Fruit fly (Drosophila melanogaster) whole organism, embryonic: ENCODE results near the gene CG17612.

Experiments used
- Atf6 ChIP-seq: fragments of 200-800 bp; sonication (Bioruptor generic); IDR thresholded peaks from 2 replicates; pipeline ENCODE4 v1.3.6; 2022; ENCODE audit warnings: missing biosample characterization, missing genetic modification characterization
- Blimp-1 ChIP-seq: fragments of 200-800 bp; sonication (Bioruptor generic); optimal IDR thresholded peaks from 3 replicates; lab custom pipeline; 2018; ENCODE audit warnings: missing biosample characterization, missing genetic modification characterization, mild to moderate bottlenecking, moderate library complexity, missing genetic modification reagents
- CG10654 ChIP-seq: fragments of 200-800 bp; sonication (Bioruptor generic); optimal IDR thresholded peaks from 2 replicates; lab custom pipeline; 2016; ENCODE audit warnings: missing biosample characterization, missing genetic modification characterization
- CG11247 ChIP-seq: fragments of 200-800 bp; sonication (Bioruptor generic); IDR thresholded peaks from 2 replicates; pipeline ENCODE4 v1.3.6; 2022; ENCODE audit warnings: missing biosample characterization, missing genetic modification characterization
- CG11456 ChIP-seq: fragments of 200-800 bp; sonication (Bioruptor generic); IDR thresholded peaks from 3 replicates; pipeline ENCODE4 v1.3.6; 2022; ENCODE audit warnings: missing biosample characterization, missing genetic modification characterization
- CG11695 ChIP-seq: fragments of 200-800 bp; sonication (Bioruptor generic); IDR thresholded peaks from 3 replicates; pipeline ENCODE4 v1.3.6; 2022; ENCODE audit warnings: missing biosample characterization, missing genetic modification characterization
- CG12942 ChIP-seq: fragments of 200-800 bp; sonication (Bioruptor generic); optimal IDR thresholded peaks from 3 replicates; lab custom pipeline; 2016; ENCODE audit warnings: missing biosample characterization, missing genetic modification characterization
- CG15011 ChIP-seq: fragments of 200-800 bp; sonication (Bioruptor generic); optimal IDR thresholded peaks from 3 replicates; lab custom pipeline; 2018; ENCODE audit warnings: missing biosample characterization, mild to moderate bottlenecking, missing genetic modification characterization
- CG16779 ChIP-seq: fragments of 200-800 bp; sonication (Bioruptor generic); IDR thresholded peaks from 2 replicates; pipeline ENCODE4 v1.3.6; 2022; ENCODE audit warnings: missing biosample characterization, missing genetic modification characterization
- CG17361 ChIP-seq: fragments of 200-800 bp; sonication (Bioruptor generic); IDR thresholded peaks from 3 replicates; pipeline ENCODE4 v1.3.6; 2022; ENCODE audit warnings: missing biosample characterization, missing genetic modification characterization
- CG17829 ChIP-seq: fragments of 200-800 bp; optimal IDR thresholded peaks from 2 replicates; lab custom pipeline; 2019; ENCODE audit warnings: missing biosample characterization, mild to moderate bottlenecking, missing genetic modification characterization, moderate library complexity
- CG2199 ChIP-seq: fragments of 200-800 bp; sonication (Bioruptor generic); IDR thresholded peaks from 3 replicates; pipeline ENCODE4 v1.3.6; 2022; ENCODE audit warnings: missing biosample characterization, missing genetic modification characterization
- CG5180 ChIP-seq: fragments of 200-800 bp; sonication (Bioruptor generic); optimal IDR thresholded peaks from 3 replicates; lab custom pipeline; 2017; ENCODE audit warnings: missing biosample characterization, missing genetic modification characterization, mild to moderate bottlenecking, moderate library complexity, missing genetic modification reagents
- CG6689 ChIP-seq: fragments of 200-800 bp; sonication (Bioruptor generic); IDR thresholded peaks from 2 replicates; pipeline ENCODE4 v1.3.6; 2022; ENCODE audit warnings: missing biosample characterization, missing genetic modification characterization
- CG6765 ChIP-seq: fragments of 200-800 bp; sonication (Bioruptor generic); optimal IDR thresholded peaks from 3 replicates; lab custom pipeline; 2017; ENCODE audit warnings: missing biosample characterization, mild to moderate bottlenecking, missing genetic modification characterization
- CG8765 ChIP-seq: fragments of 200-800 bp; sonication (Bioruptor generic); IDR thresholded peaks from 2 replicates; pipeline ENCODE4 v1.3.6; 2022; ENCODE audit warnings: missing biosample characterization, missing genetic modification characterization
- CG8924 ChIP-seq: fragments of 200-800 bp; optimal IDR thresholded peaks from 3 replicates; lab custom pipeline; 2019; ENCODE audit warnings: missing biosample characterization, mild to moderate bottlenecking, missing genetic modification characterization, moderate library complexity
- CG9817 ChIP-seq: fragments of 200-800 bp; sonication (Bioruptor generic); optimal IDR thresholded peaks from 2 replicates; lab custom pipeline; 2018; ENCODE audit warnings: missing biosample characterization, mild to moderate bottlenecking, missing genetic modification characterization, moderate library complexity
- Deaf1 ChIP-seq: fragments of 200-800 bp; optimal IDR thresholded peaks from 3 replicates; lab custom pipeline; 2019; ENCODE audit warnings: missing biosample characterization, mild to moderate bottlenecking, missing genetic modification characterization, moderate library complexity
- ERR ChIP-seq: fragments of 200-800 bp; sonication (Bioruptor generic); optimal IDR thresholded peaks from 2 replicates; lab custom pipeline; 2016; ENCODE audit warnings: missing biosample characterization, missing genetic modification characterization
- H15 ChIP-seq: fragments of 200-800 bp; sonication (Bioruptor generic); IDR thresholded peaks from 3 replicates; pipeline ENCODE4 v1.3.6; 2022; ENCODE audit warnings: missing biosample characterization, missing genetic modification characterization
- HmgZ ChIP-seq: fragments of 200-800 bp; sonication (Bioruptor generic); optimal IDR thresholded peaks from 2 replicates; lab custom pipeline; 2018; ENCODE audit warnings: missing biosample characterization, mild to moderate bottlenecking, missing genetic modification characterization
- Hr3 ChIP-seq: fragments of 200-800 bp; sonication (Bioruptor generic); optimal IDR thresholded peaks from 3 replicates; lab custom pipeline; 2016; ENCODE audit warnings: missing biosample characterization, missing genetic modification characterization
- MESR4 ChIP-seq: fragments of 200-800 bp; sonication (Bioruptor generic); optimal IDR thresholded peaks from 2 replicates; lab custom pipeline; 2018; ENCODE audit warnings: missing biosample characterization, mild to moderate bottlenecking, missing genetic modification characterization, moderate library complexity
- Med ChIP-seq: fragments of 200-800 bp; sonication (Bioruptor generic); peaks from one replicate; lab custom pipeline; 2016; ENCODE audit warnings: missing biosample characterization, missing genetic modification characterization, mild to moderate bottlenecking, inconsistent platforms, moderate library complexity
- NK7.1 ChIP-seq: fragments of 200-800 bp; sonication (Bioruptor generic); optimal IDR thresholded peaks from 3 replicates; lab custom pipeline; 2016; ENCODE audit warnings: missing biosample characterization, missing genetic modification characterization
- Oaz ChIP-seq: fragments of 200-800 bp; sonication (Bioruptor generic); IDR thresholded peaks from 2 replicates; pipeline ENCODE4 v1.3.6; 2022; ENCODE audit warnings: missing biosample characterization, missing genetic modification characterization
- Optix ChIP-seq: fragments of 200-800 bp; sonication (Bioruptor generic); IDR thresholded peaks from 3 replicates; pipeline ENCODE4 v1.3.6; 2022; ENCODE audit warnings: missing biosample characterization, missing genetic modification characterization
- Scr ChIP-seq: fragments of 200-800 bp; sonication (Bioruptor generic); IDR thresholded peaks from 2 replicates; pipeline ENCODE4 v1.3.6; 2022; ENCODE audit warnings: missing biosample characterization, missing genetic modification characterization; ENCODE audit not compliant: partially characterized antibody
- TFAM ChIP-seq: fragments of 200-800 bp; sonication (Bioruptor generic); optimal IDR thresholded peaks from 2 replicates; lab custom pipeline; 2017; ENCODE audit warnings: missing biosample characterization, missing genetic modification characterization, inconsistent platforms
- Taf1 ChIP-seq: fragments of 200-800 bp; sonication (Bioruptor generic); IDR thresholded peaks from 2 replicates; pipeline ENCODE4 v1.3.6; 2022; ENCODE audit warnings: missing biosample characterization, missing genetic modification characterization
- Tbp ChIP-seq: fragments of >200 bp; optimal IDR thresholded peaks from 2 replicates; lab custom pipeline; 2018; ENCODE audit warnings: missing biosample characterization, missing genetic modification characterization
- Vsx1 ChIP-seq: fragments of 200-800 bp; sonication (Bioruptor generic); optimal IDR thresholded peaks from 2 replicates; lab custom pipeline; 2017; ENCODE audit warnings: missing biosample characterization, mild to moderate bottlenecking, missing genetic modification characterization, missing genetic modification reagents
- Xbp1 ChIP-seq: fragments of 200-800 bp; sonication (Bioruptor generic); optimal IDR thresholded peaks from 3 replicates; lab custom pipeline; 2016; ENCODE audit warnings: missing biosample characterization, mild to moderate bottlenecking, missing genetic modification characterization
- amos ChIP-seq: fragments of 200-800 bp; sonication (Bioruptor generic); IDR thresholded peaks from 2 replicates; pipeline ENCODE4 v1.3.6; 2022; ENCODE audit warnings: missing biosample characterization, missing genetic modification characterization; ENCODE audit not compliant: partially characterized antibody
- ap ChIP-seq: fragments of 200-800 bp; sonication (Bioruptor generic); IDR thresholded peaks from 2 replicates; pipeline ENCODE4 v1.3.6; 2022; ENCODE audit warnings: missing biosample characterization, missing genetic modification characterization
- bigmax ChIP-seq: fragments of 200-800 bp; sonication (Bioruptor generic); optimal IDR thresholded peaks from 2 replicates; lab custom pipeline; 2018; ENCODE audit warnings: missing biosample characterization, mild to moderate bottlenecking, missing genetic modification characterization
- dm ChIP-seq: fragments of 200-800 bp; sonication (Bioruptor generic); optimal IDR thresholded peaks from 3 replicates; lab custom pipeline; 2016; ENCODE audit warnings: missing biosample characterization, missing genetic modification characterization
- eve ChIP-seq, 2 experiments: fragments of >200 bp; optimal IDR thresholded peaks; 2 replicates each; lab custom pipeline; 2017; ENCODE audit warnings: missing biosample characterization in 2 of 2, missing genetic modification characterization in 2 of 2
- fd64A ChIP-seq: fragments of 200-800 bp; sonication (Bioruptor generic); optimal IDR thresholded peaks from 3 replicates; lab custom pipeline; 2018; ENCODE audit warnings: missing biosample characterization, mild to moderate bottlenecking, missing genetic modification characterization
- fru ChIP-seq: fragments of >200 bp; optimal IDR thresholded peaks from 2 replicates; lab custom pipeline; 2017
- grn ChIP-seq: fragments of 200-800 bp; sonication (Bioruptor generic); optimal IDR thresholded peaks from 3 replicates; lab custom pipeline; 2017; ENCODE audit warnings: missing biosample characterization, missing genetic modification characterization
- gro ChIP-seq: fragments of 200-800 bp; sonication (Bioruptor generic); optimal IDR thresholded peaks from 2 replicates; lab custom pipeline; 2016; ENCODE audit warnings: missing biosample characterization, missing genetic modification characterization
- kay ChIP-seq: fragments of 200-800 bp; sonication (Bioruptor generic); optimal IDR thresholded peaks from 2 replicates; lab custom pipeline; 2016; ENCODE audit warnings: missing biosample characterization, missing genetic modification characterization
- klu ChIP-seq: fragments of 200-800 bp; sonication (Bioruptor generic); IDR thresholded peaks from 2 replicates; pipeline ENCODE4 v1.3.6; 2022; ENCODE audit warnings: missing biosample characterization, missing genetic modification characterization
- lmd ChIP-seq: fragments of 200-800 bp; sonication (Bioruptor generic); IDR thresholded peaks from 2 replicates; pipeline ENCODE4 v1.3.6; 2022; ENCODE audit warnings: missing biosample characterization, missing genetic modification characterization
- luna ChIP-seq: fragments of 200-800 bp; sonication (Bioruptor generic); optimal IDR thresholded peaks from 2 replicates; lab custom pipeline; 2016; ENCODE audit warnings: missing biosample characterization, missing genetic modification characterization
- pros ChIP-seq: fragments of 200-800 bp; sonication (Bioruptor generic); optimal IDR thresholded peaks from 3 replicates; lab custom pipeline; 2019; ENCODE audit warnings: missing biosample characterization, mild to moderate bottlenecking, missing genetic modification characterization, moderate library complexity
- sens ChIP-seq: fragments of 200-800 bp; sonication (Bioruptor generic); peaks from one replicate; lab custom pipeline; 2016; ENCODE audit warnings: missing biosample characterization, missing genetic modification characterization
- unpg ChIP-seq: fragments of 200-800 bp; sonication (Bioruptor generic); optimal IDR thresholded peaks from 3 replicates; lab custom pipeline; 2018; ENCODE audit warnings: missing biosample characterization, mild to moderate bottlenecking, missing genetic modification characterization, moderate library complexity
- wek ChIP-seq: fragments of 200-800 bp; sonication (Bioruptor generic); optimal IDR thresholded peaks from 3 replicates; lab custom pipeline; 2018; ENCODE audit warnings: missing biosample characterization, mild to moderate bottlenecking, missing genetic modification characterization, moderate library complexity

Gene CG17612

DNA sequence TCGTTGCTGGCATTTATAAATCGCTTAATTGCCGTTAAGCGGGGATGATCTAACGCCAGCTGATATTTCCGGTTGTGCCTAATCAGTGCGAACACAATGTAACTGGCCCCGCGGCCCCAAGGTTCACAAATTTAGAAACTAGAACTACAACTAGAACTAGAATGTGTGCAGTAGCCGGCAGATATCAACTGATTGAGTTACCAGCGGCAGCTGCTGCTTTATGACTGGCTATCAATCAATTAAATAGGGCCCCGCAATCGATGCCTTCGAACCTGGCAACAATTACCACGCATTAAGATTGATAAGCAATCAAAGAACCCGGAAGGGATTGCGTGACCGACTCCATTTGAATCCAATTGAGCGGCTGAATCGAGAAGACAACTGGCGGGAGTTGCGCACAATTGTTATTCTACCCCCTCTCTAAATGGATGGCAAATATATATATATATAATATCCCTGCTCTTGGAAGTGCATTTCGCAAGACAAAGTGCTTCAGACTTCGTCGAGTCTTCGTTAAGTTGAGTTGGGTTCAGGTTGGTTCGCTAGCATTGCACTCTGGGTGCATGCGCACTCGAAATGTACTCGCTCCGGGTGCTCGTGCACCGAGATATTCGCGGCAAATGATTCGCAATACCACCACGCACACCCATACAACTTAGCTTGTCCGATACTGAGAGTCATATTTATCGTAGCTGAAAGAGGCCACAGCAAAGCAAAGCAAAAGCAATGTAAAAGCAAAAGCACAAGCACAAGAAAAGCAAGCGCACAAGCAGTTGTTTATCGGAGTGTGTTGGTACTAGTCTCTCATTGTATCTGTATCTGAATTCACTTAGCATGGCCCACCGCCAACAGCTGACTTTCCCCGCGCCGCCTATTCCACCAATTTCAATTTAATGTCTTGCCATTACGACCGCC, 42.5 kb downstream of the CG17612 start (continued):
- TF ChIP-seq amos (GFP tag; lab: Robert Waterston, UW): no peak
- TF ChIP-seq CG10654 (GFP tag; lab: Kevin White, UChicago): no peak
- TF ChIP-seq Xbp1 (GFP tag; lab: Kevin White, UChicago): no peak
- TF ChIP-seq CG15011 (GFP tag; lab: Kevin White, UChicago): no peak
- TF ChIP-seq CG6689: no peak
- TF ChIP-seq dm: no peak
- no peak for TF ChIP-seq CG9817 (tag; lab: Kevin White, UChicago)
- no peak for TF ChIP-seq CG2199
- TF ChIP-seq CG16779 (GFP tag; lab: Robert Waterston, UW): no peak
- no peak for TF ChIP-seq CG6765
- TF ChIP-seq TFAM (GFP tag; lab: Kevin White, UChicago): no peak
- no peak for TF ChIP-seq CG8924 (tag; lab: Kevin White, UChicago)
- TF ChIP-seq Taf1 (GFP tag; lab: Robert Waterston, UW): no peak
- TF ChIP-seq Med (GFP tag; lab: Kevin White, UChicago): peak; percentile 32
- peak; percentile 4 for TF ChIP-seq gro
- no peak for TF ChIP-seq CG11695 (GFP tag; lab: Robert Waterston, UW)
- TF ChIP-seq CG17361 (GFP tag; lab: Robert Waterston, UW): no peak
- no peak for TF ChIP-seq wek (GFP tag; lab: Kevin White, UChicago)
- no peak for TF ChIP-seq ERR (GFP tag; lab: Kevin White, UChicago)
- TF ChIP-seq Oaz (GFP tag; lab: Robert Waterston, UW): no peak
- peak; percentile 5 for TF ChIP-seq unpg (GFP tag; lab: Kevin White, UChicago)
- no peak for TF ChIP-seq bigmax
- peak; percentile 10 for TF ChIP-seq HmgZ (tag; lab: Kevin White, UChicago)
- TF ChIP-seq lmd (GFP tag; lab: Robert Waterston, UW): no peak
- TF ChIP-seq CG12942: no peak
- TF ChIP-seq kay (GFP tag; lab: Kevin White, UChicago): no peak
- no peak for TF ChIP-seq Deaf1 (tag; lab: Kevin White, UChicago)
- no peak for TF ChIP-seq eve (GFP tag; optimal IDR thresholded peaks at IDR 0.05; lab: Kevin White, UChicago)
- no peak for TF ChIP-seq MESR4
- TF ChIP-seq CG11247 (GFP tag; lab: Robert Waterston, UW): no peak
- TF ChIP-seq CG17829: no peak
- no peak for TF ChIP-seq CG8765
- TF ChIP-seq grn: peak; percentile 15
- TF ChIP-seq Optix (GFP tag; lab: Robert Waterston, UW): no peak
- no peak for TF ChIP-seq Hr3 (GFP tag; lab: Kevin White, UChicago)
- TF ChIP-seq fd64A (GFP tag; lab: Kevin White, UChicago): no peak
- no peak for TF ChIP-seq Blimp-1 (GFP tag; lab: Kevin White, UChicago)
- TF ChIP-seq klu (GFP tag; lab: Robert Waterston, UW): no peak
- no peak for TF ChIP-seq CG11456 (GFP tag; lab: Robert Waterston, UW)
- no peak for TF ChIP-seq pros (GFP tag; lab: Kevin White, UChicago)
- no peak for TF ChIP-seq Vsx1
- TF ChIP-seq Tbp: no peak
- 0 out of 2 replicates have a peak, but pooled peaks have one; percentile 29 for TF ChIP-seq Atf6 (GFP tag; lab: Robert Waterston, UW)
- 0 out of 2 replicates have a peak, but pooled peaks have one; percentile 17 for TF ChIP-seq Scr (GFP tag; lab: Robert Waterston, UW)
- TF ChIP-seq sens (GFP tag; lab: Kevin White, UChicago): peak; percentile 50
- TF ChIP-seq NK7.1: no peak
- no peak for TF ChIP-seq fru (lab: Kevin White, UChicago)
- TF ChIP-seq H15 (GFP tag; lab: Robert Waterston, UW): no peak
- no peak for TF ChIP-seq luna (GFP tag; lab: Kevin White, UChicago)
- TF ChIP-seq CG5180 (GFP tag; lab: Kevin White, UChicago): no peak
- TF ChIP-seq ap: no peak
